Worm (Caenorhabditis elegans): Measurements from ENCODE around the gene C06H5.13.
"Not testable (repeated sequence)": the region's sequence is repeated elsewhere in the genome, so short reads cannot be mapped to it uniquely, and the experiment has no call there.

DNA sequence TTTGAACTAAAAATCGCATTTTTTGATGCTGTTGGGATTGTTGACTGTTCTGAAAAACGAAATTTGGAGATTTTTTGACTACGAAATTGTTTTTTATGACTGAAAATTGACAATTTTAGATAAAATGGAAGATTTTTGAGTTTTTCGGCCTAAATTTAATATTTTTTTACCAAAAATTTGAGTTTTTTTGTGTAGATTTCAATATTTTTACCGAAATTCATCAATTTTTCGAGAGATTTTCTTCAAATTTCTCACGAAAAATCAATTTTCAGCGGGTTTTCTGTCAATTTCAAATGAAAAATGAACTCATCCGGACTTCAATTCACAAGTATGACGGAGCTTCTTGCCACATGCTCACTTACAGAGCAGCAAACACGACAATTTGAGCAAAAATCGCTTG, 32.2 kb downstream of the C06H5.13 start, which contains the start of gene Y59A8A.8:
- TF ChIP-seq ceh-82, elt-1 (tag; optimal IDR thresholded peaks at IDR 0.05): not testable (repeated sequence)
